Fruit fly (Drosophila melanogaster) whole organism: ENCODE results near the gene fiz.

Source experiments
- CG8478 ChIP-seq: fragments of >200 bp; optimal IDR thresholded peaks from 2 replicates; lab custom pipeline; 2018; ENCODE audit warnings: inconsistent platforms
- EcR ChIP-seq, 2 experiments: fragments of >200 bp; optimal IDR thresholded peaks; 2 replicates each; lab custom pipeline; 2017; ENCODE audit warnings: missing biosample characterization in 2 of 2, missing genetic modification characterization in 2 of 2, missing genetic modification reagents in 2 of 2
- psq ChIP-seq: fragments of >200 bp; optimal IDR thresholded peaks from 2 replicates; lab custom pipeline; 2017

dm6 chrX:14893872-14894271, 15.6 kb downstream of the fiz start:
- TF ChIP-seq psq (lab: Kevin White, UChicago) = no peak
- no peak for TF ChIP-seq CG8478 (lab: Kevin White, UChicago)
- no peak for TF ChIP-seq EcR (GFP tag; optimal IDR thresholded peaks at IDR 0.05; lab: Kevin White, UChicago)
